Worm (Caenorhabditis elegans): ENCODE measurements around the gene ZK418.7.

Gene ZK418.7

DNA sequence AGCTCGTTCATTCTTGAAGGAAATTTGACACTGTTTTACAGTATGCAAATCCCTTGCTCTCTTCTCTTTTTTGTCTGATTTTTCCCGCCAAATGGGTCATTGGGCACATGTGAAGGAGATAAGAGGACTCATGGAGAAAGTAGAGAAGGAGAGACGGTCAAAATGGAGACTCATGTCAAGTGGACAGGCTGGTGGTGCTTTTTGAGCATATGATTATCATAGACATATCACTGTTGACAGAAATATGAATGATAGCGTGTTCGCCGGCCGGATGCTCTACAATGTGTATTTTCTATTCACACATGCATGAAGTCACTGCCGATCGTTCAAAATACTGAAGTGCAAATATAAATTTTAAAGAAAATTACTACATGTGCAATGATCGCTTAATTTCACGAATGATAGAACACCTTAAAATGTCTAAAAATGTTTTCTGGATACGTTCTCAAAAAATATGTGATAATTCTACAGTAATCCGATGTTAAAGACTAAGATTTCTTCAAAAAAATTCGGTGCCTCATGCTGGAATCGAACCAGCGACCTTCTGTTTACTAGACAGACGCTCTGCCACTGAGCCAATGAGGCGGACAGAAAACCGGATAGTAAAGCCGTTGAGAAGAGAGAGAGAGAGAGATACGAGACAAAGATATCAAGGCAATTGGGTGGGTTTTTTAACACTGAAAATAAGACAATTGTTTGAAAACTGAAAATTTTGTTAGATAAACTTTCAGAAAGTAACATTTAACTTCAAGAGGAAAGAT is 50.4 kb downstream of the ZK418.7 start:
- 0 out of 2 replicates have a peak, but pooled peaks have one; percentile 11 for TF ChIP-seq ztf-23 (GFP tag; IDR thresholded peaks at IDR 0.05)
- peak; percentile 38; the same call in 1 of the 2 replicates for TF ChIP-seq ztf-29 (GFP tag; IDR thresholded peaks at IDR 0.05)
- TF ChIP-seq ref-1 (GFP tag; conservative IDR thresholded peaks at IDR 0.05) = 0 out of 2 replicates have a peak, but pooled peaks have one; percentile 31
- peak; percentile 55; the same call in 1 of the 2 replicates for TF ChIP-seq T22C8.4 (GFP tag; IDR thresholded peaks at IDR 0.05)
- no peak for TF ChIP-seq cog-1 (tag; optimal IDR thresholded peaks at IDR 0.05)
- peak; percentile 76; the same call in 1 of the 2 replicates for TF ChIP-seq tab-1 (GFP tag; IDR thresholded peaks at IDR 0.05)
- peak; percentile 80 for TF ChIP-seq flt-1 (GFP tag; IDR thresholded peaks at IDR 0.05)
- no peak for TF ChIP-seq med-1 (GFP tag; optimal IDR thresholded peaks at IDR 0.05; ENCODE audit: insufficient read depth)
- TF ChIP-seq klf-2 (GFP tag; conservative IDR thresholded peaks at IDR 0.05) = no peak

DNA sequence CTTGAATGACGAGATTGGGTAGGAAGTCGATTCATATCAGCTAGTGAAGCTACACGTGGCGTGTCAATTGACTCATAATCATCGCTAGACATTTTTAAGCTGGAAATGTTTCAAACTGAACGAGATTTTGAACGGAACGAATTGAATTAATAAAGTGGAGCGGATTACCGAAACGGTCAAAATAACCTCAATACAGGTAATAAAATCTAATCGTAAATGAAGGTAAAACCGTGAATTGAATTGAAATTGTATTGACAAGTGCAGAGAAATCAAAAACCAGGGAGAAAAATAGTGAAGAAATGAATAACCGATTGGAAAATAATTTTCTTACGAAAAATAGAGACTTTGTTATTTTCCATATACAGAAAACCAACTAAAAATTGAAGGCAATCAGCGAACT is 51.5 kb downstream of the ZK418.7 start, which contains the start of gene cyk-1:
Gene cyk-1 (minus strand): TSS at position 101 of the 400 bp plus-strand sequence.
- TF ChIP-seq med-1 (GFP tag; optimal IDR thresholded peaks at IDR 0.05; ENCODE audit: insufficient read depth) (no peak), ztf-23 (GFP tag; IDR thresholded peaks at IDR 0.05) (no peak)

Measured in whole organism, midembryonic.